Worm (Caenorhabditis elegans): ENCODE measurements around the gene hecd-1.

hecd-1 gene

DNA sequence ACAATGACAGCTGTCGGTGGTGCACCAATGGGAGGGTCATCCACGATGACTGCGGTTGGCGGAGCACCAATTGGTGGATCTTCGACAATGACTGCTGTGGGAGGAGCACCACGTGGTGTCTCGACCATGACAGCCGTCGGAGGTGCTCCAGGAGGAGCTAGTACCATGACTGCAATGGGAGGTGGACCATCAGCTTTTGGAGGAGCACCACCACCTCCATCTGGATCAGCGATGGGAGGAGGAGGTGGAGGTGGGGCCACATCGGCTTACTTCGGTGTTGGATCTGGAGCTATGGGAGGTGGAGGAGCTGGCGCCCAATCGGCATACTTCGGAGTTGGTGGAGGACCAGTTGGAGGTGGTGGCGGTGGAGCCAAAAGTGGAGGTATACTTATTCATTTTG, 32.2 kb downstream of the hecd-1 start:
- peak; percentile 63; the same call in 1 of the 2 replicates for TF ChIP-seq egrh-3 (GFP tag; IDR thresholded peaks at IDR 0.05)

ce11 chrIV:7111354-7111753, 33.2 kb downstream of the hecd-1 start, which contains the start of the genes ZC477.7 and ssq-3:
Gene ZC477.7 (minus strand): TSS chrIV:7111454.
Gene ssq-3 (plus strand): TSS chrIV:7111604.
- TF ChIP-seq die-1 (tag; optimal IDR thresholded peaks at IDR 0.05) (no peak), Y53G8AR.9 (GFP tag; conservative IDR thresholded peaks at IDR 0.05) (no peak), lin-40 (tag; optimal IDR thresholded peaks at IDR 0.05) (no peak), F10E7.11 (tag; optimal IDR thresholded peaks at IDR 0.05) (no peak), him-1 (tag; optimal IDR thresholded peaks at IDR 0.05) (no peak), mxl-1 (tag; optimal IDR thresholded peaks at IDR 0.05) (no peak), fkh-3 (tag; optimal IDR thresholded peaks at IDR 0.05) (no peak), F33H1.4 (GFP tag; IDR thresholded peaks at IDR 0.05) (no peak), C06A6.2 (GFP tag; conservative IDR thresholded peaks at IDR 0.05) (no peak), sea-2 (GFP tag; IDR thresholded peaks at IDR 0.05) (no peak), ceh-100 (GFP tag; IDR thresholded peaks at IDR 0.05) (no peak), ztf-18 (tag; optimal IDR thresholded peaks at IDR 0.05) (no peak), F39B2.1 (GFP tag; IDR thresholded peaks at IDR 0.05) (no peak), nhr-90 (tag; optimal IDR thresholded peaks at IDR 0.05) (no peak), ccch-3 (GFP tag; optimal IDR thresholded peaks at IDR 0.05) (no peak), hrde-1 (tag; optimal IDR thresholded peaks at IDR 0.05; ENCODE audit: borderline replicate concordance) (no peak), C17E4.6 (GFP tag; IDR thresholded peaks at IDR 0.05) (no peak), efl-1 (GFP tag; optimal IDR thresholded peaks at IDR 0.05) (no peak), somi-1 (GFP tag; optimal IDR thresholded peaks at IDR 0.05) (no peak)

DNA sequence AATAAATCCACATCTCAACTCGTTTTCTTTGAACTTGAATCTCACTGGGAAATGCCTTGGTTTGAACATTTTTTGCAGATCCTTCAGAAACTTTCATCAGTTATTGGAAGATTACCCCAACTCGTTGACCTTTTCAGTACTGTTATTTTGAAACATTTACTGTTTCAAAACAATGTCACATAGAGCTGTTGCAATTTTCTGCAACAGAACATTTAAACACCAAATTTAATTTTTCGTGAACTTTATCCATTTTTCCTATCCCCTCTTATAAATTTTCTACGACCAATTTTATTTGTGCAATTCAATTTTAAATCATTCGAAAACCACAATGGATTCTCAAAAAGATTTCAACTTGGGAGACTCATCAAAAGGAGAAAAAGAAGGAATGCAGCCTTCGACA, 36.6 kb downstream of the hecd-1 start, which contains the start of gene ZC477.2:
Gene ZC477.2, plus strand, starts transcription at position 301 of the 400 bp plus-strand sequence.
- TF ChIP-seq hrde-1 (tag; optimal IDR thresholded peaks at IDR 0.05; ENCODE audit: borderline replicate concordance) = no peak

DNA sequence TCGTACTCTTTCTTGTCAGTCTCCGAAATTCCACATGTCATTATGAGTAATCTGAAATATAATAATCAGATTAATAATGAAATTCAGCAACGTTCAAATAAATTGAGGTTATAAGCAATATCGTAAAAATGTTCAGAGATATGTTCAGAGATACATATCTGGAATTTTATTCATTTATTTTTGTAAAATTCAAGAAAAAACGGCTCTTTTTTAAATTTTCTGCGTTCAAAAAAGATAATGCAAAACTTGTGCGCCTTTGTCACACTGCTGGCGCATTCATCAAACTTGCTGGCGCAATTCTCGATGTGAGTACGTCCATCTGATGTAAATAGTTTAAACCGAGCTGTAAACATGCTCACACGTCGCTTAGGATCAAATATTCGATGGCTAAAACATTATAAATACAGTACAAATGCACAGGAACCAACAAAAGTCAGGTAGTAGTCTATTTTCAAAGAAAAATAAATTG, 41.3 kb downstream of the hecd-1 start, which contains the start of the genes rde-8 and ZC477.3:
Gene rde-8, minus strand, starts transcription at position 51 of the 469 bp plus-strand sequence.
Gene ZC477.3, plus strand, starts transcription at position 282 of the 469 bp plus-strand sequence.
- TF ChIP-seq Y95B8A.8 (GFP tag; IDR thresholded peaks at IDR 0.05) = no peak
- TF ChIP-seq nhr-90 (tag; optimal IDR thresholded peaks at IDR 0.05) = no peak
- TF ChIP-seq F37B4.10 (GFP tag; IDR thresholded peaks at IDR 0.05) = no peak
- no peak for TF ChIP-seq mes-4 (tag; optimal IDR thresholded peaks at IDR 0.05)
- peak; percentile 26 for TF ChIP-seq tbp1 (GFP tag; optimal IDR thresholded peaks at IDR 0.05)
- TF ChIP-seq nhr-80 (tag; optimal IDR thresholded peaks at IDR 0.05) = peak; percentile 17
- no peak for TF ChIP-seq fkh-3 (tag; optimal IDR thresholded peaks at IDR 0.05)
- peak; percentile 76 for TF ChIP-seq lin-40 (tag; optimal IDR thresholded peaks at IDR 0.05)
- peak; percentile 74 for TF ChIP-seq lin-54 (GFP tag; optimal IDR thresholded peaks at IDR 0.05)
- no peak for TF ChIP-seq mxl-1 (tag; optimal IDR thresholded peaks at IDR 0.05)
- 0 out of 2 replicates have a peak, but pooled peaks have one; percentile 30 for TF ChIP-seq Y53G8AR.9 (GFP tag; conservative IDR thresholded peaks at IDR 0.05)
- no peak for TF ChIP-seq atf-7 (tag; optimal IDR thresholded peaks at IDR 0.05)
- peak; percentile 31 for TF ChIP-seq ZK185.1 (tag; optimal IDR thresholded peaks at IDR 0.05; ENCODE audit: poor library complexity, severe bottlenecking)
- TF ChIP-seq B0336.3 (GFP tag; IDR thresholded peaks at IDR 0.05) = peak; percentile 54; the same call in 1 of the 2 replicates
- 0 out of 2 replicates have a peak, but pooled peaks have one; percentile 36 for TF ChIP-seq pbrm-1 (GFP tag; IDR thresholded peaks at IDR 0.05)
- no peak for TF ChIP-seq ceh-79 (tag; optimal IDR thresholded peaks at IDR 0.05)
- no peak for TF ChIP-seq attf-5 (GFP tag; optimal IDR thresholded peaks at IDR 0.05)
- peak; percentile 39 for TF ChIP-seq lsl-1 (GFP tag; optimal IDR thresholded peaks at IDR 0.05)
- peak; percentile 31 for TF ChIP-seq tlf-1 (GFP tag; optimal IDR thresholded peaks at IDR 0.05)
- TF ChIP-seq hrde-1 (tag; optimal IDR thresholded peaks at IDR 0.05; ENCODE audit: borderline replicate concordance) = no peak
- peak; percentile 19; the same call in 1 of the 2 replicates for TF ChIP-seq lir-1 (GFP tag; conservative IDR thresholded peaks at IDR 0.05)
- no peak for TF ChIP-seq unc-130 (GFP tag; optimal IDR thresholded peaks at IDR 0.05)
- TF ChIP-seq lin-35 (GFP tag; optimal IDR thresholded peaks at IDR 0.05) = peak in 1 of 3 experiments; percentile 77
- peak; percentile 65 for TF ChIP-seq F33H1.4 (GFP tag; IDR thresholded peaks at IDR 0.05)
- 0 out of 2 replicates have a peak, but pooled peaks have one; percentile 29 for TF ChIP-seq nfyb-1 (GFP tag; IDR thresholded peaks at IDR 0.05)
- no peak for TF ChIP-seq sea-2 (GFP tag; IDR thresholded peaks at IDR 0.05)
- peak; percentile 60; the same call in 1 of the 2 replicates for TF ChIP-seq attf-3 (GFP tag; conservative IDR thresholded peaks at IDR 0.05)
- no peak for TF ChIP-seq hsf-1 (GFP tag; IDR thresholded peaks at IDR 0.05)
- peak; percentile 52; the same call in 1 of the 2 replicates for TF ChIP-seq madf-6 (GFP tag; IDR thresholded peaks at IDR 0.05)
- TF ChIP-seq xnd-1 (tag; optimal IDR thresholded peaks at IDR 0.05) = peak; percentile 17
